Fruit fly (Drosophila melanogaster): ENCODE results near the gene CG4860.

The CG4860 gene

dm6 chr3R:12226239-12226638, 5.0 kb upstream of the CG4860 start, which contains the start of gene CG12256:
Gene CG12256, minus strand, starts transcription at chr3R:12226339.
- no peak for TF ChIP-seq Ets98B (GFP tag; IDR thresholded peaks at IDR 0.05)
- no peak for TF ChIP-seq Pif1B (GFP tag; optimal IDR thresholded peaks at IDR 0.05)
- no peak for TF ChIP-seq CG14655 (GFP tag; optimal IDR thresholded peaks at IDR 0.05)
- no peak for TF ChIP-seq D1 (tag; optimal IDR thresholded peaks at IDR 0.05)
- no peak for TF ChIP-seq CG34367 (tag; optimal IDR thresholded peaks at IDR 0.05)
- TF ChIP-seq rn (GFP tag; IDR thresholded peaks at IDR 0.05), result no peak
- no peak for TF ChIP-seq CG13204 (GFP tag; optimal IDR thresholded peaks at IDR 0.05)
- TF ChIP-seq fd96Ca (GFP tag; IDR thresholded peaks at IDR 0.05), result no peak
- no peak for TF ChIP-seq Pif1A (GFP tag; optimal IDR thresholded peaks at IDR 0.05)
- no peak for TF ChIP-seq Snoo (tag; optimal IDR thresholded peaks at IDR 0.05)
- TF ChIP-seq CG8301 (tag; optimal IDR thresholded peaks at IDR 0.05), result no peak
- no peak for TF ChIP-seq CG32121 (GFP tag; IDR thresholded peaks at IDR 0.05)
- TF ChIP-seq CG15710 (tag; optimal IDR thresholded peaks at IDR 0.05), result no peak
- no peak for TF ChIP-seq CG10348 (GFP tag; IDR thresholded peaks at IDR 0.05)
- no peak for TF ChIP-seq EcR (GFP tag; optimal IDR thresholded peaks at IDR 0.05)
- TF ChIP-seq CG9948 (tag; optimal IDR thresholded peaks at IDR 0.05), result no peak
- TF ChIP-seq CG17806 (tag; optimal IDR thresholded peaks at IDR 0.05), result no peak
- TF ChIP-seq gl (tag; optimal IDR thresholded peaks at IDR 0.05), result no peak

- TF ChIP-seq CG34367 (tag; optimal IDR thresholded peaks at IDR 0.05), result no peak
- no peak for TF ChIP-seq rn (GFP tag; IDR thresholded peaks at IDR 0.05)
- no peak for TF ChIP-seq D1 (tag; optimal IDR thresholded peaks at IDR 0.05)
- no peak for TF ChIP-seq CG8159 (tag; optimal IDR thresholded peaks at IDR 0.05)
- no peak for TF ChIP-seq Ets98B (GFP tag; IDR thresholded peaks at IDR 0.05)
- no peak for TF ChIP-seq Pif1B (GFP tag; optimal IDR thresholded peaks at IDR 0.05)
- TF ChIP-seq EcR (GFP tag; optimal IDR thresholded peaks at IDR 0.05), result no peak
- TF ChIP-seq CG17806 (tag; optimal IDR thresholded peaks at IDR 0.05), result no peak
- no peak for TF ChIP-seq CG4496 (GFP tag; IDR thresholded peaks at IDR 0.05)
- TF ChIP-seq Snoo (tag; optimal IDR thresholded peaks at IDR 0.05), result no peak
These were observed 3.7 kb upstream of the CG4860 start, which contains the start of gene CG17404 for dm6 chr3R:12224919-12225318. Gene CG17404, minus strand, starts transcription at chr3R:12225019.

dm6 chr3R:12222093-12222492, 829 bp upstream of the CG4860 start, which contains the start of gene Rsbp15:
Gene Rsbp15, plus strand, starts transcription at chr3R:12222387.
- no peak for TF ChIP-seq EcR (GFP tag; optimal IDR thresholded peaks at IDR 0.05)
- TF ChIP-seq CG4496 (GFP tag; IDR thresholded peaks at IDR 0.05), result no peak; the same call in 2 of the 3 replicates
- TF ChIP-seq CG9948 (tag; optimal IDR thresholded peaks at IDR 0.05), result no peak
- TF ChIP-seq CG8159 (tag; optimal IDR thresholded peaks at IDR 0.05), result no peak
- TF ChIP-seq D1 (tag; optimal IDR thresholded peaks at IDR 0.05), result no peak
- TF ChIP-seq CG17806 (tag; optimal IDR thresholded peaks at IDR 0.05), result no peak
- no peak for TF ChIP-seq rn (GFP tag; IDR thresholded peaks at IDR 0.05)

- TF ChIP-seq CG9948 (tag; optimal IDR thresholded peaks at IDR 0.05) (no peak), CG32121 (GFP tag; IDR thresholded peaks at IDR 0.05) (no peak), D1 (tag; optimal IDR thresholded peaks at IDR 0.05) (no peak)
These were observed 1.8 kb downstream of the CG4860 start, which contains the start of gene Cog1 for dm6 chr3R:12219497-12219896. Gene Cog1, minus strand, starts transcription at chr3R:12219686.

dm6 chr3R:12214201-12214600, 7.1 kb downstream of the CG4860 start, which contains the start of gene CG14742:
Gene CG14742, plus strand, starts transcription at chr3R:12214501.
- TF ChIP-seq EcR (GFP tag; optimal IDR thresholded peaks at IDR 0.05) (no peak), rn (GFP tag; IDR thresholded peaks at IDR 0.05) (no peak), CG15710 (tag; optimal IDR thresholded peaks at IDR 0.05) (no peak), Snoo (tag; optimal IDR thresholded peaks at IDR 0.05) (no peak), CG8159 (tag; optimal IDR thresholded peaks at IDR 0.05) (no peak), CG34367 (tag; optimal IDR thresholded peaks at IDR 0.05) (no peak), CG12605 (GFP tag; IDR thresholded peaks at IDR 0.05) (no peak), Pif1B (GFP tag; optimal IDR thresholded peaks at IDR 0.05) (no peak), CG9948 (tag; optimal IDR thresholded peaks at IDR 0.05) (no peak), CG14655 (GFP tag; optimal IDR thresholded peaks at IDR 0.05) (no peak), CG8301 (tag; optimal IDR thresholded peaks at IDR 0.05) (no peak), CG10348 (GFP tag; IDR thresholded peaks at IDR 0.05) (no peak), CG32121 (GFP tag; IDR thresholded peaks at IDR 0.05) (no peak), gl (tag; optimal IDR thresholded peaks at IDR 0.05) (no peak), Pif1A (GFP tag; optimal IDR thresholded peaks at IDR 0.05) (no peak)

dm6 chr3R:12211552-12211951, 9.7 kb downstream of the CG4860 start:
- no peak for TF ChIP-seq CG17806 (tag; optimal IDR thresholded peaks at IDR 0.05)
- TF ChIP-seq CG32121 (GFP tag; IDR thresholded peaks at IDR 0.05), result no peak
- no peak for TF ChIP-seq CG8301 (tag; optimal IDR thresholded peaks at IDR 0.05)
- TF ChIP-seq EcR (GFP tag; optimal IDR thresholded peaks at IDR 0.05), result no peak
- TF ChIP-seq gl (tag; optimal IDR thresholded peaks at IDR 0.05), result no peak
- TF ChIP-seq Pif1B (GFP tag; optimal IDR thresholded peaks at IDR 0.05), result no peak

- no peak for TF ChIP-seq CG4496 (GFP tag; IDR thresholded peaks at IDR 0.05)
- TF ChIP-seq Pif1B (GFP tag; optimal IDR thresholded peaks at IDR 0.05), result no peak
- TF ChIP-seq CG8159 (tag; optimal IDR thresholded peaks at IDR 0.05), result no peak
- no peak for TF ChIP-seq CG12605 (GFP tag; IDR thresholded peaks at IDR 0.05)
- no peak for TF ChIP-seq CG32121 (GFP tag; IDR thresholded peaks at IDR 0.05)
These were observed 11.0 kb downstream of the CG4860 start, which contains the start of gene CG4830 for dm6 chr3R:12210260-12210659. Gene CG4830, minus strand, starts transcription at chr3R:12210360.

Data from whole organism, pupa.